Fruit fly (Drosophila melanogaster): ENCODE measurements around the gene CG33322.
A peak's percentile ranks its signal among the peaks of the same experiment; 100 is the strongest.

The CG33322 gene

dm6 chr2L:20840462-20841038 lies 24.5 kb upstream of the CG33322 start, which contains the start of gene CG31676 (continued):
- no peak for TF ChIP-seq CG32772 (GFP tag; IDR thresholded peaks at IDR 0.05)
- TF ChIP-seq CG1233 (GFP tag; optimal IDR thresholded peaks at IDR 0.05), result no peak
- no peak for TF ChIP-seq CG1832 (GFP tag; optimal IDR thresholded peaks at IDR 0.05)
- no peak for TF ChIP-seq trh (GFP tag; optimal IDR thresholded peaks at IDR 0.05)
- no peak for TF ChIP-seq Atf-2 (GFP tag; optimal IDR thresholded peaks at IDR 0.05)
- TF ChIP-seq dpn (GFP tag; optimal IDR thresholded peaks at IDR 0.05), result no peak
- TF ChIP-seq Fer3 (tag; optimal IDR thresholded peaks at IDR 0.05), result no peak
- TF ChIP-seq grau (tag; optimal IDR thresholded peaks at IDR 0.05), result no peak
- peak; percentile 57 for TF ChIP-seq CG6813 (GFP tag; optimal IDR thresholded peaks at IDR 0.05)
- TF ChIP-seq Hr3 (GFP tag; optimal IDR thresholded peaks at IDR 0.05), result no peak
- no peak for TF ChIP-seq aop (GFP tag; IDR thresholded peaks at IDR 0.05)
- no peak for TF ChIP-seq CG15073 (GFP tag; optimal IDR thresholded peaks at IDR 0.05)
- TF ChIP-seq repo (GFP tag; optimal IDR thresholded peaks at IDR 0.05), result no peak
- no peak for TF ChIP-seq cwo (GFP tag; optimal IDR thresholded peaks at IDR 0.05)
- TF ChIP-seq CG11560 (tag; IDR thresholded peaks at IDR 0.05), result no peak
- TF ChIP-seq Camta (GFP tag; optimal IDR thresholded peaks at IDR 0.05), result no peak
- no peak for TF ChIP-seq gfzf (GFP tag; optimal IDR thresholded peaks at IDR 0.05)
- TF ChIP-seq CG4854 (GFP tag; optimal IDR thresholded peaks at IDR 0.05), result no peak
- no peak for TF ChIP-seq CG8924 (tag; optimal IDR thresholded peaks at IDR 0.05)
- no peak for TF ChIP-seq CG17912 (GFP tag; optimal IDR thresholded peaks at IDR 0.05)
- TF ChIP-seq CG2202 (tag; optimal IDR thresholded peaks at IDR 0.05), result no peak
- no peak for TF ChIP-seq cas (GFP tag; IDR thresholded peaks at IDR 0.05)
- no peak for TF ChIP-seq CG16863 (GFP tag; optimal IDR thresholded peaks at IDR 0.05)
- TF ChIP-seq CG3065 (GFP tag; optimal IDR thresholded peaks at IDR 0.05), result no peak
- TF ChIP-seq CG3838 (GFP tag; optimal IDR thresholded peaks at IDR 0.05), result no peak
- TF ChIP-seq nmo (GFP tag; optimal IDR thresholded peaks at IDR 0.05), result no peak
- TF ChIP-seq Asciz (GFP tag; optimal IDR thresholded peaks at IDR 0.05), result no peak
- no peak for TF ChIP-seq Hr39 (optimal IDR thresholded peaks at IDR 0.05)
- TF ChIP-seq CG9932 (GFP tag; IDR thresholded peaks at IDR 0.05), result no peak; the same call in 1 of the 2 replicates
- no peak for TF ChIP-seq vvl (GFP tag; IDR thresholded peaks at IDR 0.05)
- no peak for TF ChIP-seq CG11696 (GFP tag; IDR thresholded peaks at IDR 0.05)
- no peak for TF ChIP-seq peb (GFP tag; IDR thresholded peaks at IDR 0.05)
- TF ChIP-seq Abd-B (GFP tag; optimal IDR thresholded peaks at IDR 0.05), result no peak
- TF ChIP-seq CG12744 (GFP tag; optimal IDR thresholded peaks at IDR 0.05), result no peak
- no peak for TF ChIP-seq slp2 (GFP tag; optimal IDR thresholded peaks at IDR 0.05)
- TF ChIP-seq Awh (GFP tag; IDR thresholded peaks at IDR 0.05), result no peak
- TF ChIP-seq CG9609 (GFP tag; optimal IDR thresholded peaks at IDR 0.05), result no peak
- TF ChIP-seq ind (GFP tag; optimal IDR thresholded peaks at IDR 0.05), result no peak
- TF ChIP-seq bowl (GFP tag; IDR thresholded peaks at IDR 0.05), result no peak
- TF ChIP-seq CG12299 (tag; optimal IDR thresholded peaks at IDR 0.05), result no peak
- no peak for TF ChIP-seq p53 (GFP tag; optimal IDR thresholded peaks at IDR 0.05)
- no peak for TF ChIP-seq klu (GFP tag; IDR thresholded peaks at IDR 0.05)
- peak; percentile 73 for TF ChIP-seq B-H2 (GFP tag; optimal IDR thresholded peaks at IDR 0.05)
- no peak for TF ChIP-seq NC2β (GFP tag; optimal IDR thresholded peaks at IDR 0.05)
- no peak for TF ChIP-seq br (optimal IDR thresholded peaks at IDR 0.05)
- no peak for TF ChIP-seq CG1792 (GFP tag; optimal IDR thresholded peaks at IDR 0.05)
- TF ChIP-seq ara (GFP tag; IDR thresholded peaks at IDR 0.05), result no peak
- TF ChIP-seq Lhr (GFP tag; optimal IDR thresholded peaks at IDR 0.05), result no peak
- no peak for TF ChIP-seq emc (GFP tag; optimal IDR thresholded peaks at IDR 0.05)
- TF ChIP-seq Fer1 (GFP tag; optimal IDR thresholded peaks at IDR 0.05), result peak; percentile 78
- TF ChIP-seq gce (GFP tag; IDR thresholded peaks at IDR 0.05), result peak; percentile 54; the same call in 2 of the 3 replicates
- no peak for TF ChIP-seq exex (tag; optimal IDR thresholded peaks at IDR 0.05)
- no peak for TF ChIP-seq CG13775 (GFP tag; optimal IDR thresholded peaks at IDR 0.05)

Measured in whole organism, embryonic.